Fruit fly (Drosophila melanogaster) whole organism, embryonic: ENCODE data around the gene Grip91.

ENCODE experiments used
- Aef1 ChIP-seq: fragments of 200-800 bp; sonication (Bioruptor generic); IDR thresholded peaks from 3 replicates; pipeline ENCODE4 v1.3.6; 2022; ENCODE audit warnings: missing biosample characterization, missing genetic modification characterization
- CG10147 ChIP-seq: fragments of 200-800 bp; sonication (Bioruptor generic); optimal IDR thresholded peaks from 2 replicates; lab custom pipeline; 2019; ENCODE audit warnings: missing biosample characterization, mild to moderate bottlenecking, missing genetic modification characterization, moderate library complexity
- CG10431 ChIP-seq: fragments of 200-800 bp; sonication (Bioruptor generic); optimal IDR thresholded peaks from 3 replicates; lab custom pipeline; 2018; ENCODE audit warnings: missing biosample characterization, mild to moderate bottlenecking, missing genetic modification characterization
- CG12769 ChIP-seq: fragments of 200-800 bp; sonication (Bioruptor generic); optimal IDR thresholded peaks from 2 replicates; lab custom pipeline; 2019; ENCODE audit warnings: missing biosample characterization, mild to moderate bottlenecking, missing genetic modification characterization, moderate library complexity
- CG14860 ChIP-seq: fragments of 200-800 bp; sonication (Bioruptor generic); IDR thresholded peaks from 3 replicates; pipeline ENCODE4 v1.3.6; 2022; ENCODE audit warnings: missing biosample characterization, missing genetic modification characterization; ENCODE audit not compliant: partially characterized antibody
- CG15514 ChIP-seq: fragments of 200-800 bp; sonication (Bioruptor generic); optimal IDR thresholded peaks from 3 replicates; lab custom pipeline; 2017; ENCODE audit warnings: missing biosample characterization, missing genetic modification characterization, mild to moderate bottlenecking, moderate library complexity, missing genetic modification reagents
- CG1603 ChIP-seq: fragments of 200-800 bp; sonication (Bioruptor generic); optimal IDR thresholded peaks from 2 replicates; lab custom pipeline; 2019; ENCODE audit warnings: missing biosample characterization, mild to moderate bottlenecking, missing genetic modification characterization, moderate library complexity
- CG18262 ChIP-seq: fragments of 200-800 bp; optimal IDR thresholded peaks from 3 replicates; lab custom pipeline; 2019; ENCODE audit warnings: missing biosample characterization, mild to moderate bottlenecking, missing genetic modification characterization, moderate library complexity
- CG2202 ChIP-seq: fragments of 200-800 bp; sonication (Bioruptor generic); optimal IDR thresholded peaks from 2 replicates; lab custom pipeline; 2018; ENCODE audit warnings: missing biosample characterization, mild to moderate bottlenecking, missing genetic modification characterization
- CG31365 ChIP-seq: fragments of 200-800 bp; sonication (Bioruptor generic); optimal IDR thresholded peaks from 2 replicates; lab custom pipeline; 2018; ENCODE audit warnings: missing biosample characterization, mild to moderate bottlenecking, missing genetic modification characterization
- CG3995 ChIP-seq: fragments of 200-800 bp; sonication (Bioruptor generic); optimal IDR thresholded peaks from 3 replicates; lab custom pipeline; 2016; ENCODE audit warnings: missing biosample characterization, missing genetic modification characterization
- CG4424 ChIP-seq: fragments of 200-800 bp; sonication (Bioruptor generic); optimal IDR thresholded peaks from 3 replicates; lab custom pipeline; 2016; ENCODE audit warnings: missing biosample characterization, missing genetic modification characterization
- CG4854 ChIP-seq: fragments of 200-800 bp; sonication (Bioruptor generic); optimal IDR thresholded peaks from 2 replicates; lab custom pipeline; 2016; ENCODE audit warnings: missing biosample characterization, missing genetic modification characterization, inconsistent platforms
- CG6272 ChIP-seq: fragments of 200-800 bp; sonication (Bioruptor generic); IDR thresholded peaks from 2 replicates; pipeline ENCODE4 v1.3.6; 2022; ENCODE audit warnings: missing biosample characterization, missing genetic modification characterization
- CG7745 ChIP-seq: fragments of 200-800 bp; sonication (Bioruptor generic); optimal IDR thresholded peaks from 2 replicates; lab custom pipeline; 2018; ENCODE audit warnings: missing biosample characterization, mild to moderate bottlenecking, missing genetic modification characterization, moderate library complexity
- Dek ChIP-seq: fragments of 200-800 bp; sonication (Bioruptor generic); optimal IDR thresholded peaks from 3 replicates; lab custom pipeline; 2019; ENCODE audit warnings: missing biosample characterization, mild to moderate bottlenecking, missing genetic modification characterization, moderate library complexity
- Dfd ChIP-seq, 2 experiments: fragments of >200 bp; optimal IDR thresholded peaks; 2 replicates each; lab custom pipeline; 2017; ENCODE audit warnings: missing biosample characterization in 2 of 2, missing genetic modification characterization in 2 of 2
- Eip74EF ChIP-seq, 2 experiments: fragments of 200-800 bp in 1 of 2; fragments of >200 bp in 1 of 2; sonication (Bioruptor generic) in 1 of 2; optimal IDR thresholded peaks; 2 replicates each; lab custom pipeline; 2017 to 2019; ENCODE audit warnings: missing biosample characterization in 2 of 2, missing genetic modification characterization in 2 of 2, mild to moderate bottlenecking in 1 of 2, moderate library complexity in 1 of 2
- Fer2 ChIP-seq: fragments of 200-800 bp; sonication (Bioruptor generic); optimal IDR thresholded peaks from 2 replicates; lab custom pipeline; 2018; ENCODE audit warnings: missing biosample characterization, mild to moderate bottlenecking, missing genetic modification characterization, moderate library complexity
- Fer3 ChIP-seq: fragments of 200-800 bp; sonication (Bioruptor generic); optimal IDR thresholded peaks from 2 replicates; lab custom pipeline; 2018; ENCODE audit warnings: missing biosample characterization, mild to moderate bottlenecking, missing genetic modification characterization, moderate library complexity
- H15 ChIP-seq: fragments of 200-800 bp; sonication (Bioruptor generic); IDR thresholded peaks from 3 replicates; pipeline ENCODE4 v1.3.6; 2022; ENCODE audit warnings: missing biosample characterization, missing genetic modification characterization
- H2.0 ChIP-seq: fragments of 200-800 bp; sonication (Bioruptor generic); IDR thresholded peaks from 2 replicates; pipeline ENCODE4 v1.3.6; 2022; ENCODE audit warnings: missing biosample characterization, missing genetic modification characterization
- HmgD ChIP-seq: fragments of 200-800 bp; sonication (Bioruptor generic); optimal IDR thresholded peaks from 3 replicates; lab custom pipeline; 2016; ENCODE audit warnings: missing biosample characterization, missing genetic modification characterization
- NfI ChIP-seq: fragments of 200-800 bp; sonication (Bioruptor generic); optimal IDR thresholded peaks from 3 replicates; lab custom pipeline; 2018; ENCODE audit warnings: missing biosample characterization, mild to moderate bottlenecking, missing genetic modification characterization, moderate library complexity
- Stat92E ChIP-seq, 3 experiments: fragments of >200 bp in 2 of 3; fragments of 200-800 bp in 1 of 3; sonication (Bioruptor generic) in 1 of 3; optimal IDR thresholded peaks; 2 replicates each; lab custom pipeline; 2017 to 2019; ENCODE audit warnings: missing biosample characterization in 3 of 3, missing genetic modification characterization in 3 of 3, mild to moderate bottlenecking in 1 of 3, moderate library complexity in 1 of 3
- TFAM ChIP-seq: fragments of 200-800 bp; sonication (Bioruptor generic); optimal IDR thresholded peaks from 2 replicates; lab custom pipeline; 2017; ENCODE audit warnings: missing biosample characterization, missing genetic modification characterization, inconsistent platforms
- Xbp1 ChIP-seq: fragments of 200-800 bp; sonication (Bioruptor generic); optimal IDR thresholded peaks from 3 replicates; lab custom pipeline; 2016; ENCODE audit warnings: missing biosample characterization, mild to moderate bottlenecking, missing genetic modification characterization
- ap ChIP-seq: fragments of 200-800 bp; sonication (Bioruptor generic); IDR thresholded peaks from 2 replicates; pipeline ENCODE4 v1.3.6; 2022; ENCODE audit warnings: missing biosample characterization, missing genetic modification characterization
- bowl ChIP-seq: fragments of 200-800 bp; sonication (Bioruptor generic); IDR thresholded peaks from 2 replicates; pipeline ENCODE4 v1.3.6; 2022; ENCODE audit warnings: missing biosample characterization, missing genetic modification characterization
- btn ChIP-seq: fragments of 200-800 bp; sonication (Bioruptor generic); optimal IDR thresholded peaks from 2 replicates; lab custom pipeline; 2016; ENCODE audit warnings: missing biosample characterization, missing genetic modification characterization
- ci ChIP-seq: fragments of 200-800 bp; sonication (Bioruptor generic); IDR thresholded peaks from 3 replicates; pipeline ENCODE4 v1.3.6; 2022; ENCODE audit warnings: missing biosample characterization, missing genetic modification characterization
- corto ChIP-seq: fragments of 200-800 bp; sonication (Bioruptor generic); optimal IDR thresholded peaks from 2 replicates; lab custom pipeline; 2016; ENCODE audit warnings: missing biosample characterization, mild to moderate bottlenecking, missing genetic modification characterization, moderate library complexity
- da ChIP-seq: fragments of 200-800 bp; sonication (Bioruptor generic); optimal IDR thresholded peaks from 2 replicates; lab custom pipeline; 2016; ENCODE audit warnings: missing biosample characterization, missing genetic modification characterization
- esg ChIP-seq: fragments of 200-800 bp; sonication (Bioruptor generic); conservative IDR thresholded peaks from 2 replicates; pipeline ENCODE4 v1.3.6; 2022; ENCODE audit warnings: missing biosample characterization, missing genetic modification characterization
- ewg ChIP-seq: fragments of 200-800 bp; sonication (Bioruptor generic); optimal IDR thresholded peaks from 3 replicates; lab custom pipeline; 2017; ENCODE audit warnings: mild to moderate bottlenecking, missing biosample characterization, missing genetic modification reagents, missing genetic modification characterization
- ham ChIP-seq: fragments of 200-800 bp; sonication (Bioruptor generic); IDR thresholded peaks from 2 replicates; pipeline ENCODE4 v1.3.6; 2022; ENCODE audit warnings: missing biosample characterization, missing genetic modification characterization
- hbn ChIP-seq: fragments of 200-800 bp; sonication (Bioruptor generic); IDR thresholded peaks from 2 replicates; pipeline ENCODE4 v1.3.6; 2022; ENCODE audit warnings: missing biosample characterization, missing genetic modification characterization; ENCODE audit not compliant: partially characterized antibody
- insv ChIP-seq, 2 experiments: fragments of 200-800 bp; sonication (Bioruptor generic); optimal IDR thresholded peaks; 3 replicates each; lab custom pipeline; 2016 to 2018; ENCODE audit warnings: missing biosample characterization in 2 of 2, missing genetic modification characterization in 2 of 2
- ken ChIP-seq: fragments of 200-800 bp; sonication (Bioruptor generic); IDR thresholded peaks from 3 replicates; pipeline ENCODE4 v1.3.6; 2022; ENCODE audit warnings: missing biosample characterization, missing genetic modification characterization
- mirr ChIP-seq: fragments of 200-800 bp; sonication (Bioruptor generic); optimal IDR thresholded peaks from 3 replicates; lab custom pipeline; 2018; ENCODE audit warnings: missing biosample characterization, mild to moderate bottlenecking, missing genetic modification characterization
- otp ChIP-seq: fragments of 200-800 bp; sonication (Bioruptor generic); IDR thresholded peaks from 3 replicates; pipeline ENCODE4, ENCODE4 v1.3.6; 2022; ENCODE audit warnings: missing biosample characterization, missing genetic modification characterization
- pan ChIP-seq, 4 experiments: fragments of >200 bp in 3 of 4; fragments of 200-800 bp in 1 of 4; sonication (Bioruptor generic) in 1 of 4; optimal IDR thresholded peaks in 3 of 4; IDR thresholded peaks in 1 of 4; 2 replicates each; pipeline versions ENCODE4 v1.3.6 to Lab custom; 2017 to 2022; ENCODE audit warnings: missing biosample characterization in 2 of 4, missing genetic modification characterization in 2 of 4, mixed read lengths in 1 of 4
- peb ChIP-seq: fragments of 200-800 bp; sonication (Bioruptor generic); IDR thresholded peaks from 2 replicates; pipeline ENCODE4 v1.3.6; 2022; ENCODE audit warnings: missing biosample characterization, missing genetic modification characterization
- pita ChIP-seq: fragments of 200-800 bp; sonication (Bioruptor generic); optimal IDR thresholded peaks from 2 replicates; lab custom pipeline; 2017; ENCODE audit warnings: missing biosample characterization, mild to moderate bottlenecking, missing genetic modification characterization
- schlank ChIP-seq: fragments of 200-800 bp; sonication (Bioruptor generic); optimal IDR thresholded peaks from 2 replicates; lab custom pipeline; 2018; ENCODE audit warnings: missing biosample characterization, mild to moderate bottlenecking, missing genetic modification characterization
- tap ChIP-seq: fragments of 200-800 bp; optimal IDR thresholded peaks from 3 replicates; lab custom pipeline; 2019; ENCODE audit warnings: missing biosample characterization, mild to moderate bottlenecking, missing genetic modification characterization, moderate library complexity
- trem ChIP-seq: fragments of 200-800 bp; optimal IDR thresholded peaks from 3 replicates; lab custom pipeline; 2019; ENCODE audit warnings: missing biosample characterization, mild to moderate bottlenecking, missing genetic modification characterization, moderate library complexity
- tx ChIP-seq: fragments of 200-800 bp; sonication (Bioruptor generic); optimal IDR thresholded peaks from 2 replicates; lab custom pipeline; 2016; ENCODE audit warnings: missing biosample characterization, missing genetic modification characterization
- unpg ChIP-seq: fragments of 200-800 bp; sonication (Bioruptor generic); optimal IDR thresholded peaks from 3 replicates; lab custom pipeline; 2018; ENCODE audit warnings: missing biosample characterization, mild to moderate bottlenecking, missing genetic modification characterization, moderate library complexity

Gene Grip91

DNA sequence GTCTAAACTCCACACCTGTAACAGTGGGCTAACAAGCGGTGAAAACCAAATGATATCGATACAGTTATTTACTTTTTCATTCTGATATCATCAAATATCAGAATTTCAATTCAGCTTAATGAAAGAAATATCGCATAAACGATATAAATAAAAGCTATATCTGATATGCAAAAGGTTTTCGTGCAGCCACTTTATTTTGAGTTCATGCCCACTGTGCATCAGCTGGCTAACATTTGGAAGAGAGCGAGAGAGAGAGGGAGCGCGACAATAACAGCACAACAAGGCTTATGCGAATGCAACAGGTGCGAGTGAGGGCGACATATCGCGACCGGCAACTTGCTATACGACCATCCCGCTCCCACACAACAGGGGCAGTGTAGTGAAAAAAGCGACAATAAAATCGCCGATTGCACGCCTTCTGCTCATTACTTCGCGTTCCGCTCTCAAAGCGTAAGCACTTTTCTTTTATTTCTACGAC, 5.0 kb downstream of the Grip91 start, which contains the start of gene CG11151 (continued):
- TF ChIP-seq CG14860 (peak; percentile 71), Fer3 (peak; percentile 97), ken (peak; percentile 94), tap (tag; lab: Kevin White, UChicago) (peak; percentile 94), H15 (GFP tag; lab: Robert Waterston, UW) (peak; percentile 94), CG6272 (GFP tag; lab: Robert Waterston, UW) (peak; percentile 92), esg (GFP tag; lab: Robert Waterston, UW) (peak; percentile 93), bowl (GFP tag; lab: Robert Waterston, UW) (peak; percentile 89), Dek (tag; lab: Kevin White, UChicago) (peak; percentile 94), Dfd (GFP tag; optimal IDR thresholded peaks at IDR 0.05; lab: Kevin White, UChicago) (no peak), tx (GFP tag; lab: Kevin White, UChicago) (peak; percentile 95), da (GFP tag; lab: Kevin White, UChicago) (peak; percentile 93), pita (GFP tag; lab: Kevin White, UChicago) (no peak), trem (peak; percentile 94), hbn (GFP tag; lab: Robert Waterston, UW) (no peak; the same call in 1 of the 2 replicates), ap (GFP tag; lab: Robert Waterston, UW) (peak; percentile 86), CG31365 (tag; lab: Kevin White, UChicago) (peak; percentile 86), CG10147 (GFP tag; lab: Kevin White, UChicago) (peak; percentile 93), TFAM (peak; percentile 81), Fer2 (tag; lab: Kevin White, UChicago) (peak; percentile 93), Xbp1 (GFP tag; lab: Kevin White, UChicago) (peak; percentile 97), CG15514 (GFP tag; lab: Kevin White, UChicago) (peak; percentile 91), HmgD (GFP tag; lab: Kevin White, UChicago) (peak; percentile 93), CG18262 (tag; lab: Kevin White, UChicago) (peak; percentile 97), CG3995 (GFP tag; lab: Kevin White, UChicago) (peak; percentile 70), mirr (peak; percentile 95), Eip74EF (GFP tag; optimal IDR thresholded peaks at IDR 0.05; lab: Kevin White, UChicago) (peak in 1 of 2 experiments; percentile 93), CG12769 (tag; lab: Kevin White, UChicago) (peak; percentile 98), ham (GFP tag; lab: Robert Waterston, UW) (peak; percentile 76; the same call in 1 of the 2 replicates), NfI (GFP tag; lab: Kevin White, UChicago) (peak; percentile 96), H2.0 (GFP tag; lab: Robert Waterston, UW) (peak; percentile 96), btn (GFP tag; lab: Kevin White, UChicago) (peak; percentile 95), Stat92E (GFP tag; optimal IDR thresholded peaks at IDR 0.05; lab: Kevin White, UChicago) (peak in 1 of 3 experiments; percentile 92), CG7745 (tag; lab: Kevin White, UChicago) (peak; percentile 46), insv (GFP tag; optimal IDR thresholded peaks at IDR 0.05; lab: Kevin White, UChicago) (peak; percentile 40 to 77), unpg (GFP tag; lab: Kevin White, UChicago) (peak; percentile 99), CG4854 (GFP tag; lab: Kevin White, UChicago) (peak; percentile 93), ci (GFP tag; lab: Robert Waterston, UW) (peak; percentile 98), CG1603 (tag; lab: Kevin White, UChicago) (peak; percentile 98), CG4424 (GFP tag; lab: Kevin White, UChicago) (peak; percentile 97), CG2202 (tag; lab: Kevin White, UChicago) (peak; percentile 94), schlank (tag; lab: Kevin White, UChicago) (peak; percentile 96), ewg (GFP tag; lab: Kevin White, UChicago) (peak; percentile 94), corto (GFP tag; lab: Kevin White, UChicago) (peak; percentile 86), Aef1 (GFP tag; lab: Robert Waterston, UW) (peak; percentile 92), CG10431 (GFP tag; lab: Kevin White, UChicago) (peak; percentile 86), peb (GFP tag; lab: Robert Waterston, UW) (peak; percentile 93), otp (GFP tag; lab: Robert Waterston, UW) (peak; percentile 94), pan (optimal IDR thresholded peaks at IDR 0.05; lab: Kevin White, UChicago) (no peak), pan (GFP tag; optimal IDR thresholded peaks at IDR 0.05 in 1 of 2, IDR thresholded peaks at IDR 0.05 in 1 of 2) (peak in 1 of 2 experiments; percentile 97)
